Fruit fly (Drosophila melanogaster) whole organism: ENCODE measurements around the gene kek5.

Experiments used
- CG8478 ChIP-seq: fragments of >200 bp; optimal IDR thresholded peaks from 2 replicates; lab custom pipeline; 2018; ENCODE audit warnings: inconsistent platforms
- pan ChIP-seq: fragments of >200 bp; optimal IDR thresholded peaks from 2 replicates; lab custom pipeline; 2017

DNA sequence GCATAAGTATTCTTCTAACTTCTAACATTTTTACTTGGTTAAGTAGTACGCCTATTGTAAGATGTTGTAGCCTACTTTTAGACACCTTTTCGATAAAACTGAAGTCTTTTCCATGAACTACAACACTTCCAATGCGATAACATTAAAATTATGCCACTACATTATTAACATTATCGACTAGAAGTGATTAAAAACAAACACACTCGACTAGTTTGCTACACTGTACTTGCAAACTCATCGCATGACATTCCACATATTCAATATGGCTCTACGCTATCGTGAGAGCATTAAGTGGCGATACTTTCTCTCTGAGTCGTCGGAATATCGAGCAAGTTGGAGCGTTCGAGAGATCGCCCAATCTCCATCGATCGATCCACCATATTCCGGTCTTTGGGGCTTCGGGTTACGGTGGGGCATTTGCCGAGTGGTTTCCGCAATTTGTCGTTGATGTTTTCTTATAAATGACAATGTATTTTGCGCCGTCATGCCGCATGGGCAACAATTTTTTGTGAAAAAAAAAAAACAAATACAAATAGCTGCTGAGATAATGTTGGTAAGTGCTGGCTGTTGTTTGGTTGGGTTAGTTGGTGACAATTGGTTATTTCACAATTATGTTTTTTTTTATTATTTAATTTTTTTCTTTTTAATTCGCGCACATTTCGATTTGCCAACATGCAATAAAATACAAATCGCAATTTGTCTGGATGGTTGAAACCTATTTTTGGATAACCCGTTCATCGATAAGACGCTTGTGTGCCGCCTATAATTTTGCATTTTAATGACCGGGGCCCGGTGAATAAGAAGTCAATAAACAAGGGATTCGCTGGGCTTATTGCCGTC, 37.3 kb upstream of the kek5 start:
- TF ChIP-seq CG8478 (lab: Kevin White, UChicago) (no peak), pan (lab: Kevin White, UChicago) (no peak)
